Fruit fly (Drosophila melanogaster) whole organism, adult: ENCODE results near the gene CG15208.
"Not testable (repeated sequence)": the region's sequence is repeated elsewhere in the genome, so short reads cannot be mapped to it uniquely, and the experiment has no call there.

Experiments
- CG33017 ChIP-seq: fragments of 200-800 bp; sonication (Bioruptor generic); optimal IDR thresholded peaks from 2 replicates; lab custom pipeline; 2018; ENCODE audit warnings: missing biosample characterization, mild to moderate bottlenecking, missing genetic modification characterization, moderate library complexity
- Mnt ChIP-seq: fragments of 200-800 bp; sonication (Bioruptor generic); optimal IDR thresholded peaks from 2 replicates; lab custom pipeline; 2016; ENCODE audit warnings: missing biosample characterization, mild to moderate bottlenecking, missing genetic modification characterization
- ovo ChIP-seq: fragments of 200-800 bp; sonication (Bioruptor generic); optimal IDR thresholded peaks from 2 replicates; lab custom pipeline; 2016; ENCODE audit warnings: missing biosample characterization, missing genetic modification characterization

The CG15208 gene

DNA sequence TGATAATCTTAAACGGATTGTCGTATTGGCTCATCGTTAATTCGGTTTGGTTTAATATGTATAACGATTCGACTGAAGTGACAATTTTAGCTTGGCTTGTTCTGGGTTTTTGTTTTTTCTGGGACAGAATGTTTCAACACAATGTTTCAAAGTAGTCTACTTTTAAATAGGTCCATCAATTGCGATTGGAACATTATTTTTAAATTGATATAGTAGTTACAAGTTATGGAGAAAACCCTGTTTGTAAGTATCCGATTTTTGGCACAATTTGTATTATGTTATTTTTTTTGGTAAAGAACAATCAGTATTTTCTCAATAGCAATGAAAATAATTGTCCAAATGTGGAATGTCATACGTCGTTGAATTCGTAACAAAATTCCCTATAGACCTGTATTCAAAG is 51.2 kb downstream of the CG15208 start, which contains the start of gene Rab9Fa:
TSS of gene Rab9Fa (minus strand) at position 101 of the 400 bp plus-strand sequence.
- not testable (repeated sequence) for TF ChIP-seq Mnt; CG33017; ovo (GFP tag; lab: Kevin White, UChicago)
